Worm (Caenorhabditis elegans): ENCODE results near the gene B0524.3.
A peak's percentile ranks its signal among the peaks of the same experiment; 100 is the strongest.

B0524.3 gene

ce11 chrIII:1856175-1856574, 31.3 kb upstream of the B0524.3 start:
- TF ChIP-seq M03D4.4 (tag; optimal IDR thresholded peaks at IDR 0.05): no peak
- TF ChIP-seq ham-2 (GFP tag; optimal IDR thresholded peaks at IDR 0.05): no peak
- TF ChIP-seq cnd-1 (tag; optimal IDR thresholded peaks at IDR 0.05): no peak

DNA sequence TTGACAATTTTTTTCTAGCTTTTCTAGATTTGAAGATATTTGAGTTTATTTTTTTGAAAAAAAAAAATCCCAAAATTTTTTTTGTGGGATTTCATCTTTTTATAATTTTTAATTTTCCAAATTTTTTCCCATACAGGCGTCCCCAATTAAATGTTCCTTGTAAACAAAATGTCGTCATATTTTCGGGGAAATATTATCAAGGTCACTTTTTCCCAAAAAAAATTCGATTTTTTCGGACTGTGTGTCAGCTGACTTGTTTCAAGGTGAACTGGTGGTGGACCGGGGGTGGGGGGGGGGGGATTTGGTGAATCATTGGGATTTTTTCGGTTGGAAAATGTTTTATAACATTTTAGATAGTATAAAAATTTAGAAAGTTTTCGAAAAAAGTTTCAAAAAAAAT, 30.8 kb upstream of the B0524.3 start:
- TF ChIP-seq pha-4 (tag; optimal IDR thresholded peaks at IDR 0.05): no peak
- no peak for TF ChIP-seq unc-62 (GFP tag; optimal IDR thresholded peaks at IDR 0.05)
- TF ChIP-seq lsy-2 (tag; optimal IDR thresholded peaks at IDR 0.05): no peak
- TF ChIP-seq ceh-83 (GFP tag; optimal IDR thresholded peaks at IDR 0.05): no peak

- TF ChIP-seq snpc-4 (tag; optimal IDR thresholded peaks at IDR 0.05): no peak
- peak; percentile 83 for TF ChIP-seq drap-1 (GFP tag; optimal IDR thresholded peaks at IDR 0.05)
- TF ChIP-seq unc-62 (GFP tag; optimal IDR thresholded peaks at IDR 0.05): peak; percentile 6
- TF ChIP-seq hlh-1 (tag; optimal IDR thresholded peaks at IDR 0.05): peak; percentile 25
- TF ChIP-seq tbx-8 (GFP tag; optimal IDR thresholded peaks at IDR 0.05): peak; percentile 52
- no peak for TF ChIP-seq nhr-12 (tag; optimal IDR thresholded peaks at IDR 0.05)
- no peak for TF ChIP-seq elt-1 (tag; optimal IDR thresholded peaks at IDR 0.05; ENCODE audit: borderline replicate concordance, insufficient read depth)
- TF ChIP-seq unc-39 (tag; optimal IDR thresholded peaks at IDR 0.05): no peak
- TF ChIP-seq mab-5 (tag; optimal IDR thresholded peaks at IDR 0.05): peak; percentile 16
- no peak for TF ChIP-seq nhr-76 (tag; optimal IDR thresholded peaks at IDR 0.05)
- TF ChIP-seq mep-1 (tag; optimal IDR thresholded peaks at IDR 0.05): peak; percentile 97
- peak; percentile 2 for TF ChIP-seq nhr-2 (tag; optimal IDR thresholded peaks at IDR 0.05)
- peak; percentile 95 for TF ChIP-seq sptf-1 (tag; optimal IDR thresholded peaks at IDR 0.05)
- peak; percentile 21 for TF ChIP-seq sem-2 (GFP tag; optimal IDR thresholded peaks at IDR 0.05)
- TF ChIP-seq ceh-39 (tag; optimal IDR thresholded peaks at IDR 0.05): peak; percentile 73
- TF ChIP-seq lin-32 (GFP tag; optimal IDR thresholded peaks at IDR 0.05): peak; percentile 59
- TF ChIP-seq lin-13 (tag; optimal IDR thresholded peaks at IDR 0.05): peak; percentile 99
- TF ChIP-seq ztf-11 (tag; optimal IDR thresholded peaks at IDR 0.05): peak; percentile 47
- peak; percentile 67 for TF ChIP-seq unc-120 (tag; optimal IDR thresholded peaks at IDR 0.05; ENCODE audit: poor library complexity, severe bottlenecking)
- TF ChIP-seq ces-1 (GFP tag; optimal IDR thresholded peaks at IDR 0.05): peak; percentile 88
- no peak for TF ChIP-seq elt-3 (tag; optimal IDR thresholded peaks at IDR 0.05)
- peak; percentile 83 for TF ChIP-seq pha-4 (tag; optimal IDR thresholded peaks at IDR 0.05)
- TF ChIP-seq bed-3 (GFP tag; optimal IDR thresholded peaks at IDR 0.05): peak; percentile 71
- TF ChIP-seq M03D4.4 (tag; optimal IDR thresholded peaks at IDR 0.05): peak; percentile 86
- TF ChIP-seq ceh-43 (GFP tag; optimal IDR thresholded peaks at IDR 0.05): peak; percentile 85
- peak; percentile 30 for TF ChIP-seq ham-2 (GFP tag; optimal IDR thresholded peaks at IDR 0.05)
- peak; percentile 84 for TF ChIP-seq lsy-2 (tag; optimal IDR thresholded peaks at IDR 0.05)
- TF ChIP-seq flh-1 (GFP tag; optimal IDR thresholded peaks at IDR 0.05): peak; percentile 54
- TF ChIP-seq nhr-237 (tag; optimal IDR thresholded peaks at IDR 0.05): peak; percentile 70
- peak; percentile 87 for TF ChIP-seq cnd-1 (tag; optimal IDR thresholded peaks at IDR 0.05)
- TF ChIP-seq ceh-83 (GFP tag; optimal IDR thresholded peaks at IDR 0.05): peak; percentile 83
- peak; percentile 89 for TF ChIP-seq mls-2 (tag; optimal IDR thresholded peaks at IDR 0.05)
- TF ChIP-seq nhr-28 (tag; optimal IDR thresholded peaks at IDR 0.05): no peak
- no peak for TF ChIP-seq zip-8 (tag; optimal IDR thresholded peaks at IDR 0.05)
- no peak for TF ChIP-seq blmp-1 (tag; optimal IDR thresholded peaks at IDR 0.05)
Observed at ce11 chrIII:1859532-1859931, 27.9 kb upstream of the B0524.3 start, which contains the start of gene ddp-1. Gene ddp-1, plus strand, starts transcription at chrIII:1859888.

ce11 chrIII:1860129-1860528, 27.3 kb upstream of the B0524.3 start, which contains the start of gene ttc-7:
Gene ttc-7, plus strand, starts transcription at chrIII:1860429.
- TF ChIP-seq ceh-83 (GFP tag; optimal IDR thresholded peaks at IDR 0.05) (no peak), bed-3 (GFP tag; optimal IDR thresholded peaks at IDR 0.05) (no peak), zip-8 (tag; optimal IDR thresholded peaks at IDR 0.05) (no peak), flh-1 (GFP tag; optimal IDR thresholded peaks at IDR 0.05) (no peak), nhr-76 (tag; optimal IDR thresholded peaks at IDR 0.05) (no peak), drap-1 (GFP tag; optimal IDR thresholded peaks at IDR 0.05) (no peak), elt-1 (tag; optimal IDR thresholded peaks at IDR 0.05; ENCODE audit: borderline replicate concordance, insufficient read depth) (no peak), ces-1 (GFP tag; optimal IDR thresholded peaks at IDR 0.05) (no peak), lin-32 (GFP tag; optimal IDR thresholded peaks at IDR 0.05) (no peak), lsy-2 (tag; optimal IDR thresholded peaks at IDR 0.05) (no peak), ceh-39 (tag; optimal IDR thresholded peaks at IDR 0.05) (no peak), unc-62 (GFP tag; optimal IDR thresholded peaks at IDR 0.05) (no peak), tbx-8 (GFP tag; optimal IDR thresholded peaks at IDR 0.05) (no peak), hlh-1 (tag; optimal IDR thresholded peaks at IDR 0.05) (no peak), nhr-2 (tag; optimal IDR thresholded peaks at IDR 0.05) (no peak), ham-2 (GFP tag; optimal IDR thresholded peaks at IDR 0.05) (no peak), unc-39 (tag; optimal IDR thresholded peaks at IDR 0.05) (no peak)

All from whole organism, mixed stage, embryonic.